Fruit fly (Drosophila melanogaster) whole organism, embryonic: ENCODE data around the gene Nepl3.

Source experiments
- B-H1 ChIP-seq: fragments of 200-800 bp; sonication (Bioruptor generic); IDR thresholded peaks from 3 replicates; pipeline ENCODE4 v1.3.6; 2022; ENCODE audit warnings: missing biosample characterization, missing genetic modification characterization
- B-H2 ChIP-seq: fragments of 200-800 bp; sonication (Bioruptor generic); optimal IDR thresholded peaks from 2 replicates; lab custom pipeline; 2018; ENCODE audit warnings: missing biosample characterization, mild to moderate bottlenecking, missing genetic modification characterization
- CG10366 ChIP-seq: fragments of 200-800 bp; sonication (Bioruptor generic); IDR thresholded peaks from 2 replicates; pipeline ENCODE4 v1.3.6; 2022; ENCODE audit warnings: missing biosample characterization, missing genetic modification characterization
- CG11247 ChIP-seq: fragments of 200-800 bp; sonication (Bioruptor generic); IDR thresholded peaks from 2 replicates; pipeline ENCODE4 v1.3.6; 2022; ENCODE audit warnings: missing biosample characterization, missing genetic modification characterization
- CG12104 ChIP-seq: fragments of 200-800 bp; sonication (Bioruptor generic); optimal IDR thresholded peaks from 3 replicates; lab custom pipeline; 2016; ENCODE audit warnings: missing biosample characterization, missing genetic modification characterization
- CG15601 ChIP-seq: fragments of 200-800 bp; sonication (Bioruptor generic); optimal IDR thresholded peaks from 3 replicates; lab custom pipeline; 2019; ENCODE audit warnings: missing biosample characterization, mild to moderate bottlenecking, missing genetic modification characterization, moderate library complexity
- CG16813 ChIP-seq: fragments of 200-800 bp; sonication (Bioruptor generic); IDR thresholded peaks from 3 replicates; pipeline ENCODE4 v1.3.6; 2022; ENCODE audit warnings: missing biosample characterization, missing genetic modification characterization; ENCODE audit not compliant: partially characterized antibody
- CG17186 ChIP-seq: fragments of 200-800 bp; sonication (Bioruptor generic); optimal IDR thresholded peaks from 3 replicates; lab custom pipeline; 2017; ENCODE audit warnings: missing biosample characterization, missing genetic modification reagents, missing genetic modification characterization
- CG17359 ChIP-seq: fragments of 200-800 bp; sonication (Bioruptor generic); optimal IDR thresholded peaks from 3 replicates; lab custom pipeline; 2018; ENCODE audit warnings: missing biosample characterization, mild to moderate bottlenecking, missing genetic modification characterization, moderate library complexity
- CG17568 ChIP-seq: fragments of 200-800 bp; sonication (Bioruptor generic); optimal IDR thresholded peaks from 2 replicates; lab custom pipeline; 2018; ENCODE audit warnings: missing biosample characterization, mild to moderate bottlenecking, missing genetic modification characterization, moderate library complexity
- CG18262 ChIP-seq: fragments of 200-800 bp; optimal IDR thresholded peaks from 3 replicates; lab custom pipeline; 2019; ENCODE audit warnings: missing biosample characterization, mild to moderate bottlenecking, missing genetic modification characterization, moderate library complexity
- CG3065 ChIP-seq: fragments of 200-800 bp; sonication (Bioruptor generic); optimal IDR thresholded peaks from 2 replicates; lab custom pipeline; 2016; ENCODE audit warnings: missing biosample characterization, missing genetic modification characterization
- CG31388 ChIP-seq: fragments of 200-800 bp; sonication (Bioruptor generic); optimal IDR thresholded peaks from 2 replicates; lab custom pipeline; 2016; ENCODE audit warnings: missing biosample characterization, missing genetic modification characterization
- CG33557 ChIP-seq: fragments of 200-800 bp; sonication (Bioruptor generic); optimal IDR thresholded peaks from 2 replicates; lab custom pipeline; 2019; ENCODE audit warnings: missing biosample characterization, mild to moderate bottlenecking, missing genetic modification characterization, moderate library complexity
- CG3407 ChIP-seq: fragments of 200-800 bp; sonication (Bioruptor generic); optimal IDR thresholded peaks from 2 replicates; lab custom pipeline; 2018; ENCODE audit warnings: missing biosample characterization, mild to moderate bottlenecking, missing genetic modification characterization
- CG7271 ChIP-seq: fragments of 200-800 bp; sonication (Bioruptor generic); optimal IDR thresholded peaks from 2 replicates; lab custom pipeline; 2018; ENCODE audit warnings: missing biosample characterization, mild to moderate bottlenecking, missing genetic modification characterization, moderate library complexity
- CG7372 ChIP-seq: fragments of 200-800 bp; sonication (Bioruptor generic); IDR thresholded peaks from 2 replicates; pipeline ENCODE4 v1.3.6; 2022; ENCODE audit warnings: missing biosample characterization, missing genetic modification characterization
- CG7928 ChIP-seq: fragments of 200-800 bp; sonication (Bioruptor generic); optimal IDR thresholded peaks from 2 replicates; lab custom pipeline; 2017; ENCODE audit warnings: missing biosample characterization, mild to moderate bottlenecking, missing genetic modification characterization
- D ChIP-seq, 2 experiments: fragments of 200-800 bp in 1 of 2; fragments of >200 bp in 1 of 2; sonication (Bioruptor generic) in 1 of 2; optimal IDR thresholded peaks; 2 replicates in 1 of 2; 3 replicates in 1 of 2; lab custom pipeline; 2017; ENCODE audit warnings: mild to moderate bottlenecking in 1 of 2, missing biosample characterization in 1 of 2, missing genetic modification characterization in 1 of 2, missing genetic modification reagents in 1 of 2
- D19A ChIP-seq: fragments of 200-800 bp; optimal IDR thresholded peaks from 3 replicates; lab custom pipeline; 2019; ENCODE audit warnings: missing biosample characterization, mild to moderate bottlenecking, missing genetic modification characterization, moderate library complexity
- D19B ChIP-seq: fragments of 200-800 bp; sonication (Bioruptor generic); optimal IDR thresholded peaks from 2 replicates; lab custom pipeline; 2017; ENCODE audit warnings: missing biosample characterization, mild to moderate bottlenecking, missing genetic modification characterization
- Dbx ChIP-seq: fragments of 200-800 bp; sonication (Bioruptor generic); IDR thresholded peaks from 3 replicates; pipeline ENCODE4 v1.3.6; 2022; ENCODE audit warnings: missing biosample characterization, missing genetic modification characterization
- Dip2 ChIP-seq: fragments of 200-800 bp; sonication (Bioruptor generic); IDR thresholded peaks from 2 replicates; pipeline ENCODE4 v1.3.6; 2022; ENCODE audit warnings: missing biosample characterization, missing genetic modification characterization
- Fer2 ChIP-seq: fragments of 200-800 bp; sonication (Bioruptor generic); optimal IDR thresholded peaks from 2 replicates; lab custom pipeline; 2018; ENCODE audit warnings: missing biosample characterization, mild to moderate bottlenecking, missing genetic modification characterization, moderate library complexity
- Gug ChIP-seq: fragments of 200-800 bp; sonication (Bioruptor generic); IDR thresholded peaks from 4 replicates; pipeline ENCODE4 v1.3.6; 2022; ENCODE audit warnings: missing biosample characterization, missing genetic modification characterization
- Hr39 ChIP-seq: fragments of >200 bp; optimal IDR thresholded peaks from 2 replicates; lab custom pipeline; 2017
- Med ChIP-seq: fragments of 200-800 bp; sonication (Bioruptor generic); peaks from one replicate; lab custom pipeline; 2016; ENCODE audit warnings: missing biosample characterization, missing genetic modification characterization, mild to moderate bottlenecking, inconsistent platforms, moderate library complexity
- NfI ChIP-seq: fragments of 200-800 bp; sonication (Bioruptor generic); optimal IDR thresholded peaks from 3 replicates; lab custom pipeline; 2018; ENCODE audit warnings: missing biosample characterization, mild to moderate bottlenecking, missing genetic modification characterization, moderate library complexity
- Oaz ChIP-seq: fragments of 200-800 bp; sonication (Bioruptor generic); IDR thresholded peaks from 2 replicates; pipeline ENCODE4 v1.3.6; 2022; ENCODE audit warnings: missing biosample characterization, missing genetic modification characterization
- Pdp1 ChIP-seq, 2 experiments: fragments of 200-800 bp; sonication (Bioruptor generic); optimal IDR thresholded peaks; 3 replicates each; lab custom pipeline; 2016; ENCODE audit warnings: missing biosample characterization in 2 of 2, missing genetic modification characterization in 2 of 2, mild to moderate bottlenecking in 1 of 2, moderate library complexity in 1 of 2
- Ptx1 ChIP-seq: fragments of 200-800 bp; sonication (Bioruptor generic); IDR thresholded peaks from 2 replicates; pipeline ENCODE4 v1.3.6; 2022; ENCODE audit warnings: missing biosample characterization, missing genetic modification characterization
- ap ChIP-seq: fragments of 200-800 bp; sonication (Bioruptor generic); IDR thresholded peaks from 2 replicates; pipeline ENCODE4 v1.3.6; 2022; ENCODE audit warnings: missing biosample characterization, missing genetic modification characterization
- crp ChIP-seq, 2 experiments: fragments of 200-800 bp; sonication (Bioruptor generic); optimal IDR thresholded peaks; 2 replicates in 1 of 2; 3 replicates in 1 of 2; lab custom pipeline; 2017; ENCODE audit warnings: missing biosample characterization in 2 of 2, missing genetic modification characterization in 2 of 2, mild to moderate bottlenecking in 1 of 2, moderate library complexity in 1 of 2
- dmrt11E ChIP-seq: fragments of 200-800 bp; sonication (Bioruptor generic); optimal IDR thresholded peaks from 3 replicates; lab custom pipeline; 2018; ENCODE audit warnings: missing biosample characterization, mild to moderate bottlenecking, missing genetic modification characterization, moderate library complexity
- eyg ChIP-seq: fragments of 200-800 bp; sonication (Bioruptor generic); optimal IDR thresholded peaks from 3 replicates; lab custom pipeline; 2016; ENCODE audit warnings: missing biosample characterization, missing genetic modification characterization
- fd102C ChIP-seq: fragments of 200-800 bp; sonication (Bioruptor generic); optimal IDR thresholded peaks from 2 replicates; lab custom pipeline; 2018; ENCODE audit warnings: missing biosample characterization, mild to moderate bottlenecking, missing genetic modification characterization, moderate library complexity
- fd96Cb ChIP-seq: fragments of 200-800 bp; sonication (Bioruptor generic); optimal IDR thresholded peaks from 2 replicates; lab custom pipeline; 2018; ENCODE audit warnings: missing biosample characterization, mild to moderate bottlenecking, missing genetic modification characterization, moderate library complexity
- fru ChIP-seq: fragments of >200 bp; optimal IDR thresholded peaks from 2 replicates; lab custom pipeline; 2017
- fu2 ChIP-seq: fragments of 200-800 bp; sonication (Bioruptor generic); optimal IDR thresholded peaks from 2 replicates; lab custom pipeline; 2016; ENCODE audit warnings: missing biosample characterization, missing genetic modification characterization
- gfzf ChIP-seq: fragments of 200-800 bp; sonication (Bioruptor generic); optimal IDR thresholded peaks from 2 replicates; lab custom pipeline; 2016; ENCODE audit warnings: missing biosample characterization, mild to moderate bottlenecking, missing genetic modification characterization, moderate library complexity
- grau ChIP-seq: fragments of 200-800 bp; optimal IDR thresholded peaks from 3 replicates; lab custom pipeline; 2019; ENCODE audit warnings: missing biosample characterization, mild to moderate bottlenecking, missing genetic modification characterization, moderate library complexity
- jumu ChIP-seq: fragments of 200-800 bp; sonication (Bioruptor generic); optimal IDR thresholded peaks from 3 replicates; lab custom pipeline; 2016; ENCODE audit warnings: missing biosample characterization, missing genetic modification characterization
- lab ChIP-seq: fragments of 200-800 bp; sonication (Bioruptor generic); optimal IDR thresholded peaks from 3 replicates; lab custom pipeline; 2017; ENCODE audit warnings: missing biosample characterization, missing genetic modification characterization, mild to moderate bottlenecking, moderate library complexity, missing genetic modification reagents
- otp ChIP-seq: fragments of 200-800 bp; sonication (Bioruptor generic); IDR thresholded peaks from 3 replicates; pipeline ENCODE4, ENCODE4 v1.3.6; 2022; ENCODE audit warnings: missing biosample characterization, missing genetic modification characterization
- p53 ChIP-seq: fragments of 200-800 bp; sonication (Bioruptor generic); optimal IDR thresholded peaks from 2 replicates; lab custom pipeline; 2016; ENCODE audit warnings: missing biosample characterization, missing genetic modification characterization
- run ChIP-seq: fragments of 200-800 bp; sonication (Bioruptor generic); optimal IDR thresholded peaks from 3 replicates; lab custom pipeline; 2018; ENCODE audit warnings: missing biosample characterization, mild to moderate bottlenecking, missing genetic modification characterization
- sob ChIP-seq: fragments of 200-800 bp; sonication (Bioruptor generic); IDR thresholded peaks from 2 replicates; pipeline ENCODE4 v1.3.6; 2022; ENCODE audit warnings: missing biosample characterization, missing genetic modification characterization
- tin ChIP-seq: fragments of 200-800 bp; sonication (Bioruptor generic); optimal IDR thresholded peaks from 3 replicates; lab custom pipeline; 2016; ENCODE audit warnings: missing biosample characterization, missing genetic modification characterization
- tll ChIP-seq, 2 experiments: fragments of 200-800 bp in 1 of 2; fragments of >200 bp in 1 of 2; sonication (Bioruptor generic) in 1 of 2; optimal IDR thresholded peaks; 2 replicates each; lab custom pipeline; 2017 to 2019; ENCODE audit warnings: missing biosample characterization in 2 of 2, missing genetic modification characterization in 2 of 2, mild to moderate bottlenecking in 1 of 2, moderate library complexity in 1 of 2
- usp ChIP-seq: fragments of >200 bp; optimal IDR thresholded peaks from 2 replicates; lab custom pipeline; 2017; ENCODE audit warnings: missing biosample characterization, missing genetic modification characterization
- wdn ChIP-seq: fragments of 200-800 bp; sonication (Bioruptor generic); IDR thresholded peaks from 2 replicates; pipeline ENCODE4 v1.3.6; 2022; ENCODE audit warnings: missing biosample characterization, missing genetic modification characterization

Gene Nepl3

dm6 chr2L:5054953-5055352, 3.1 kb downstream of the Nepl3 start, which contains the start of the genes CG14036 and His3.3A (continued):
- no peak for TF ChIP-seq fd102C
- no peak for TF ChIP-seq tll (GFP tag; optimal IDR thresholded peaks at IDR 0.05; lab: Kevin White, UChicago)
- no peak for TF ChIP-seq CG17359 (tag; lab: Kevin White, UChicago)
- TF ChIP-seq eyg (GFP tag; lab: Kevin White, UChicago), result no peak
- TF ChIP-seq fru, result no peak
- TF ChIP-seq otp, result no peak
- TF ChIP-seq tin (GFP tag; lab: Kevin White, UChicago), result no peak
- TF ChIP-seq fu2 (GFP tag; lab: Kevin White, UChicago), result no peak
- TF ChIP-seq lab, result peak; percentile 35
- no peak for TF ChIP-seq Dip2 (GFP tag; lab: Robert Waterston, UW)
- TF ChIP-seq CG33557 (GFP tag; lab: Kevin White, UChicago), result no peak
- TF ChIP-seq CG31388 (GFP tag; lab: Kevin White, UChicago), result no peak
- TF ChIP-seq jumu, result peak; percentile 24
- no peak for TF ChIP-seq CG7271
- peak; percentile 23 for TF ChIP-seq CG15601 (tag; lab: Kevin White, UChicago)
- TF ChIP-seq D19A (tag; lab: Kevin White, UChicago), result no peak
- TF ChIP-seq CG10366 (GFP tag; lab: Robert Waterston, UW), result no peak
- TF ChIP-seq D19B (GFP tag; lab: Kevin White, UChicago), result no peak
- no peak for TF ChIP-seq Hr39 (lab: Kevin White, UChicago)
- no peak for TF ChIP-seq Pdp1 (GFP tag; optimal IDR thresholded peaks at IDR 0.05; lab: Kevin White, UChicago)
- no peak for TF ChIP-seq Oaz (GFP tag; lab: Robert Waterston, UW)
- peak; percentile 11 for TF ChIP-seq dmrt11E (tag; lab: Kevin White, UChicago)
- no peak for TF ChIP-seq run (tag; lab: Kevin White, UChicago)
- no peak for TF ChIP-seq fd96Cb (tag; lab: Kevin White, UChicago)
- peak; percentile 73 for TF ChIP-seq gfzf (GFP tag; lab: Kevin White, UChicago)
- no peak for TF ChIP-seq CG17568
- TF ChIP-seq B-H1 (GFP tag; lab: Robert Waterston, UW), result no peak
- no peak for TF ChIP-seq CG11247 (GFP tag; lab: Robert Waterston, UW)
- 0 out of 2 replicates have a peak, but pooled peaks have one; percentile 22 for TF ChIP-seq sob (GFP tag; lab: Robert Waterston, UW)
- TF ChIP-seq CG7928 (GFP tag; lab: Kevin White, UChicago), result peak; percentile 1
- no peak for TF ChIP-seq Fer2 (tag; lab: Kevin White, UChicago)
- TF ChIP-seq CG3407, result no peak
- TF ChIP-seq Med (GFP tag; lab: Kevin White, UChicago), result peak; percentile 87
- no peak for TF ChIP-seq CG18262 (tag; lab: Kevin White, UChicago)
- 0 out of 3 replicates have a peak, but pooled peaks have one; percentile 18 for TF ChIP-seq Dbx
- no peak for TF ChIP-seq Gug (GFP tag; lab: Robert Waterston, UW)
- no peak for TF ChIP-seq ap
- TF ChIP-seq crp (GFP tag; optimal IDR thresholded peaks at IDR 0.05; lab: Kevin White, UChicago), result peak in 1 of 2 experiments; percentile 77
- TF ChIP-seq Ptx1 (GFP tag; lab: Robert Waterston, UW), result no peak
- peak; percentile 15 for TF ChIP-seq grau (tag; lab: Kevin White, UChicago)
- TF ChIP-seq B-H2, result peak; percentile 30
- peak; percentile 56 for TF ChIP-seq CG17186 (GFP tag; lab: Kevin White, UChicago)
- peak; percentile 69 for TF ChIP-seq CG16813 (GFP tag; lab: Robert Waterston, UW)
- TF ChIP-seq D (optimal IDR thresholded peaks at IDR 0.05; lab: Kevin White, UChicago), result no peak
- no peak for TF ChIP-seq D (GFP tag; optimal IDR thresholded peaks at IDR 0.05; lab: Kevin White, UChicago)
- no peak for TF ChIP-seq wdn (GFP tag; lab: Robert Waterston, UW)
- no peak for TF ChIP-seq CG3065 (GFP tag; lab: Kevin White, UChicago)
- no peak for TF ChIP-seq CG12104 (GFP tag; lab: Kevin White, UChicago)
- TF ChIP-seq usp (GFP tag; lab: Kevin White, UChicago), result no peak
- no peak for TF ChIP-seq CG7372 (GFP tag; lab: Robert Waterston, UW)
- no peak for TF ChIP-seq NfI
- TF ChIP-seq p53 (GFP tag; lab: Kevin White, UChicago), result no peak
